Fruit fly (Drosophila melanogaster): Measurements from ENCODE around the gene ATP6AP2.
A peak's percentile ranks its signal among the peaks of the same experiment; 100 is the strongest.

ATP6AP2 gene

DNA sequence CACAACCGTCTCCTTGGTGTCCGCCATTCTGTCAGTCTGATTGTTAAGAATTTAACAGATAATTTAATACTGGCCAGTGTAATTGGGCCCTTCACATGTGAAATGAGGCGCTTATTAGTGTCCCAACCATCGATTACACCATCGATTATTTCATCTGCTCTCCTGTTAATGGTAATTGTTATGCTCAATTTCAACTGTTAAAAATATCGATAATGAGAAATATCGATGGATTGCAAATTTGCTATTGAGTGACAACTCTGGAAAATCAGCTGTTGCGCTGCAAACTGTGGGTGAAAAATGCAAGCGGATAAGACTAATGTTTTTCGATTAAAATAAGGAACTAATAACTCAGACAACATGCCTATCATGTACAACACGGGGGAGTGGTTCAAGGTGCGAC is 6.3 kb downstream of the ATP6AP2 start, which contains the start of the genes TrpRS and Vps16A (continued):
- TF ChIP-seq Pdp1 (GFP tag; optimal IDR thresholded peaks at IDR 0.05) (no peak), CG33213 (GFP tag; optimal IDR thresholded peaks at IDR 0.05) (peak; percentile 30), CG16779 (GFP tag; IDR thresholded peaks at IDR 0.05) (no peak), wor (GFP tag; IDR thresholded peaks at IDR 0.05) (no peak), Dp (GFP tag; optimal IDR thresholded peaks at IDR 0.05) (peak; percentile 61), CG12219 (GFP tag; optimal IDR thresholded peaks at IDR 0.05) (no peak), CG3847 (GFP tag; IDR thresholded peaks at IDR 0.05) (peak; percentile 57), HLHmδ (GFP tag; optimal IDR thresholded peaks at IDR 0.05) (no peak), HLH3B (GFP tag; IDR thresholded peaks at IDR 0.05) (no peak), Spps (tag; optimal IDR thresholded peaks at IDR 0.05) (no peak), cg (GFP tag; optimal IDR thresholded peaks at IDR 0.05) (no peak), CG7987 (GFP tag; optimal IDR thresholded peaks at IDR 0.05) (no peak), dan (GFP tag; IDR thresholded peaks at IDR 0.05) (no peak), Bgb (GFP tag; IDR thresholded peaks at IDR 0.05; ENCODE audit: partially characterized antibody) (peak; percentile 99), esg (GFP tag; conservative IDR thresholded peaks at IDR 0.05) (no peak), CoRest (tag; optimal IDR thresholded peaks at IDR 0.05) (no peak), Hmr (GFP tag; optimal IDR thresholded peaks at IDR 0.05) (no peak), CG9797 (GFP tag; optimal IDR thresholded peaks at IDR 0.05) (peak; percentile 5), Trl (optimal IDR thresholded peaks at IDR 0.05) (no peak), Trl (GFP tag; optimal IDR thresholded peaks at IDR 0.05) (no peak), hth (optimal IDR thresholded peaks at IDR 0.05) (no peak), pan (optimal IDR thresholded peaks at IDR 0.05) (no peak), pan (GFP tag; optimal IDR thresholded peaks at IDR 0.05 in 1 of 2, IDR thresholded peaks at IDR 0.05 in 1 of 2) (no peak), tna (GFP tag; IDR thresholded peaks at IDR 0.05; ENCODE audit: partially characterized antibody) (peak; percentile 99), CG2116 (GFP tag; optimal IDR thresholded peaks at IDR 0.05) (peak; percentile 95), Tbp (GFP tag; optimal IDR thresholded peaks at IDR 0.05) (no peak), CG6175 (GFP tag; IDR thresholded peaks at IDR 0.05) (no peak), GATAe (GFP tag; conservative IDR thresholded peaks at IDR 0.05) (no peak), CTCF (GFP tag; optimal IDR thresholded peaks at IDR 0.05) (peak; percentile 67), CG8089 (GFP tag; optimal IDR thresholded peaks at IDR 0.05) (no peak), CG15011 (GFP tag; optimal IDR thresholded peaks at IDR 0.05) (no peak), H2.0 (GFP tag; IDR thresholded peaks at IDR 0.05) (no peak), ems (GFP tag; optimal IDR thresholded peaks at IDR 0.05) (peak; percentile 17), slp2 (GFP tag; optimal IDR thresholded peaks at IDR 0.05) (no peak), fru (optimal IDR thresholded peaks at IDR 0.05) (no peak), NfI (GFP tag; optimal IDR thresholded peaks at IDR 0.05) (peak; percentile 36), Fer3 (tag; optimal IDR thresholded peaks at IDR 0.05) (no peak), CG17912 (GFP tag; optimal IDR thresholded peaks at IDR 0.05) (peak; percentile 50), HLH54F (GFP tag; optimal IDR thresholded peaks at IDR 0.05) (no peak), CG9437 (GFP tag; optimal IDR thresholded peaks at IDR 0.05) (no peak), her (GFP tag; optimal IDR thresholded peaks at IDR 0.05) (peak; percentile 29), CG32532 (GFP tag; IDR thresholded peaks at IDR 0.05) (no peak), CG13123 (GFP tag; optimal IDR thresholded peaks at IDR 0.05) (no peak), fu2 (GFP tag; optimal IDR thresholded peaks at IDR 0.05) (no peak), lov (optimal IDR thresholded peaks at IDR 0.05) (no peak), lov (GFP tag; IDR thresholded peaks at IDR 0.05) (no peak), CG6272 (GFP tag; IDR thresholded peaks at IDR 0.05) (peak; percentile 28; the same call in 1 of the 2 replicates), CG30403 (GFP tag; optimal IDR thresholded peaks at IDR 0.05) (no peak), ara (GFP tag; IDR thresholded peaks at IDR 0.05) (no peak), CG33557 (GFP tag; optimal IDR thresholded peaks at IDR 0.05) (peak; percentile 22), scrt (GFP tag; optimal IDR thresholded peaks at IDR 0.05) (peak; percentile 87), grn (GFP tag; optimal IDR thresholded peaks at IDR 0.05) (no peak), CG14860 (GFP tag; IDR thresholded peaks at IDR 0.05; ENCODE audit: partially characterized antibody) (peak; percentile 98), ap (GFP tag; IDR thresholded peaks at IDR 0.05) (no peak)
